Worm (Caenorhabditis elegans): Measurements from ENCODE around the gene srz-78.

DNA sequence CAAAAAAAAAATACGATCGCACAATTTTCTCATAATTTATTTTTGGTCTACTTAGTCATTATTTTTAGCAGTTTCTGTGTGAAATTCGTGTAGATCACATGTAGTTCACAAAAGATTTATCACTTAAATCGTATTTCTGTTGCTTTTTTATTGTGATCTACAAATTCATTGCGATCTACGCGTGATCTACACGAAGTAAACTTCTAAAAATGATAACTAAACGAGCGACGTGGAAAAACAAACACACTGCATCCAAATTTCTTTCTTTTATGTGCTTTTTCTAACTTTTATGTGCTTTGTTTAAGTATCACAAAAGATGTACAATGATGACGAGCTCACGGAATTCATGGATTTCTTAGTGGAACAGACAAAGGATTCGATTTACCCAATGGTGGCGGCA is 48.3 kb downstream of the srz-78 start, which contains the start of gene B0212.3:
- TF ChIP-seq ztf-4 (tag; optimal IDR thresholded peaks at IDR 0.05): no peak
- no peak for TF ChIP-seq ama-1 (optimal IDR thresholded peaks at IDR 0.05)
- TF ChIP-seq sox-4 (tag; optimal IDR thresholded peaks at IDR 0.05): no peak
- TF ChIP-seq egl-27 (tag; optimal IDR thresholded peaks at IDR 0.05): no peak
- no peak for TF ChIP-seq elt-3 (tag; optimal IDR thresholded peaks at IDR 0.05)
- no peak for TF ChIP-seq nhr-12 (tag; optimal IDR thresholded peaks at IDR 0.05)
- no peak for TF ChIP-seq xbp-1 (tag; optimal IDR thresholded peaks at IDR 0.05)
- TF ChIP-seq sptf-1 (tag; optimal IDR thresholded peaks at IDR 0.05): no peak
- TF ChIP-seq lin-15B (tag; optimal IDR thresholded peaks at IDR 0.05): no peak
- TF ChIP-seq lin-13 (GFP tag; optimal IDR thresholded peaks at IDR 0.05): no peak
- no peak for TF ChIP-seq zag-1 (tag; optimal IDR thresholded peaks at IDR 0.05)
- TF ChIP-seq unc-62 (GFP tag; optimal IDR thresholded peaks at IDR 0.05): no peak
- TF ChIP-seq jun-1 (tag; optimal IDR thresholded peaks at IDR 0.05): no peak
- TF ChIP-seq nhr-77 (tag; optimal IDR thresholded peaks at IDR 0.05): no peak
